Fruit fly (Drosophila melanogaster) whole organism, embryonic: ENCODE data around the gene CG4382.
A peak's percentile ranks its signal among the peaks of the same experiment; 100 is the strongest.

Source experiments
- Awh ChIP-seq: fragments of 200-800 bp; sonication (Bioruptor generic); IDR thresholded peaks from 2 replicates; pipeline ENCODE4, ENCODE4 v1.3.6; 2022; ENCODE audit warnings: missing biosample characterization, missing genetic modification characterization
- CG10209 ChIP-seq: fragments of 200-800 bp; sonication (Bioruptor generic); optimal IDR thresholded peaks from 3 replicates; lab custom pipeline; 2017; ENCODE audit warnings: missing biosample characterization, mild to moderate bottlenecking, missing genetic modification characterization, missing genetic modification reagents
- CG10274 ChIP-seq: fragments of 200-800 bp; sonication (Bioruptor generic); optimal IDR thresholded peaks from 3 replicates; lab custom pipeline; 2017; ENCODE audit warnings: missing biosample characterization, mild to moderate bottlenecking, missing genetic modification characterization
- CG12104 ChIP-seq: fragments of 200-800 bp; sonication (Bioruptor generic); optimal IDR thresholded peaks from 3 replicates; lab custom pipeline; 2016; ENCODE audit warnings: missing biosample characterization, missing genetic modification characterization
- CG12236 ChIP-seq: fragments of 200-800 bp; sonication (Bioruptor generic); optimal IDR thresholded peaks from 2 replicates; lab custom pipeline; 2016; ENCODE audit warnings: missing biosample characterization, missing genetic modification characterization
- CG12659 ChIP-seq: fragments of 200-800 bp; sonication (Bioruptor generic); optimal IDR thresholded peaks from 3 replicates; lab custom pipeline; 2017; ENCODE audit warnings: mild to moderate bottlenecking, missing biosample characterization, missing genetic modification reagents, missing genetic modification characterization
- CG12769 ChIP-seq: fragments of 200-800 bp; sonication (Bioruptor generic); optimal IDR thresholded peaks from 2 replicates; lab custom pipeline; 2019; ENCODE audit warnings: missing biosample characterization, mild to moderate bottlenecking, missing genetic modification characterization, moderate library complexity
- CG14050 ChIP-seq: fragments of 200-800 bp; sonication (Bioruptor generic); IDR thresholded peaks from 3 replicates; pipeline ENCODE4 v1.3.6; 2022; ENCODE audit warnings: missing biosample characterization, missing genetic modification characterization
- CG17359 ChIP-seq: fragments of 200-800 bp; sonication (Bioruptor generic); optimal IDR thresholded peaks from 3 replicates; lab custom pipeline; 2018; ENCODE audit warnings: missing biosample characterization, mild to moderate bottlenecking, missing genetic modification characterization, moderate library complexity
- CG17385 ChIP-seq: fragments of 200-800 bp; sonication (Bioruptor generic); optimal IDR thresholded peaks from 3 replicates; lab custom pipeline; 2018; ENCODE audit warnings: missing biosample characterization, mild to moderate bottlenecking, missing genetic modification characterization
- CG17829 ChIP-seq: fragments of 200-800 bp; optimal IDR thresholded peaks from 2 replicates; lab custom pipeline; 2019; ENCODE audit warnings: missing biosample characterization, mild to moderate bottlenecking, missing genetic modification characterization, moderate library complexity
- CG32532 ChIP-seq: fragments of 200-800 bp; sonication (Bioruptor generic); IDR thresholded peaks from 2 replicates; pipeline ENCODE4 v1.3.6; 2022; ENCODE audit warnings: missing biosample characterization, missing genetic modification characterization
- CG3838 ChIP-seq: fragments of 200-800 bp; sonication (Bioruptor generic); optimal IDR thresholded peaks from 3 replicates; lab custom pipeline; 2016; ENCODE audit warnings: missing biosample characterization, missing genetic modification characterization
- CG3847 ChIP-seq: fragments of 200-800 bp; sonication (Bioruptor generic); IDR thresholded peaks from 2 replicates; pipeline ENCODE4 v1.3.6; 2022; ENCODE audit warnings: missing biosample characterization, missing genetic modification characterization
- CG4360 ChIP-seq: fragments of 200-800 bp; sonication (Bioruptor generic); IDR thresholded peaks from 2 replicates; pipeline ENCODE4 v1.3.6; 2022; ENCODE audit warnings: missing biosample characterization, missing genetic modification characterization
- CG4404 ChIP-seq: fragments of 200-800 bp; sonication (Bioruptor generic); IDR thresholded peaks from 2 replicates; pipeline ENCODE4 v1.3.6; 2022; ENCODE audit warnings: missing biosample characterization, missing genetic modification characterization
- CG4424 ChIP-seq: fragments of 200-800 bp; sonication (Bioruptor generic); optimal IDR thresholded peaks from 3 replicates; lab custom pipeline; 2016; ENCODE audit warnings: missing biosample characterization, missing genetic modification characterization
- CG4730 ChIP-seq: fragments of 200-800 bp; sonication (Bioruptor generic); IDR thresholded peaks from 2 replicates; pipeline ENCODE4 v1.3.6; 2022; ENCODE audit warnings: missing biosample characterization, missing genetic modification characterization
- CG7357 ChIP-seq: fragments of 200-800 bp; sonication (Bioruptor generic); IDR thresholded peaks from 3 replicates; pipeline ENCODE4 v1.3.6; 2022; ENCODE audit warnings: missing biosample characterization, missing genetic modification characterization
- CG9932 ChIP-seq: fragments of 200-800 bp; sonication (Bioruptor generic); IDR thresholded peaks from 2 replicates; pipeline ENCODE4 v1.3.6; 2022; ENCODE audit warnings: missing biosample characterization, missing genetic modification characterization
- Ets65A ChIP-seq: fragments of 200-800 bp; sonication (Bioruptor generic); peaks from one replicate; lab custom pipeline; 2016; ENCODE audit warnings: missing biosample characterization, missing genetic modification characterization
- Fer3 ChIP-seq: fragments of 200-800 bp; sonication (Bioruptor generic); optimal IDR thresholded peaks from 2 replicates; lab custom pipeline; 2018; ENCODE audit warnings: missing biosample characterization, mild to moderate bottlenecking, missing genetic modification characterization, moderate library complexity
- Gsc ChIP-seq: fragments of 200-800 bp; sonication (Bioruptor generic); IDR thresholded peaks from 2 replicates; pipeline ENCODE4 v1.3.6; 2022; ENCODE audit warnings: missing biosample characterization, missing genetic modification characterization
- HHEX ChIP-seq: fragments of 200-800 bp; sonication (Bioruptor generic); optimal IDR thresholded peaks from 3 replicates; lab custom pipeline; 2017; ENCODE audit warnings: missing biosample characterization, mild to moderate bottlenecking, missing genetic modification characterization, missing genetic modification reagents
- HmgZ ChIP-seq: fragments of 200-800 bp; sonication (Bioruptor generic); optimal IDR thresholded peaks from 2 replicates; lab custom pipeline; 2018; ENCODE audit warnings: missing biosample characterization, mild to moderate bottlenecking, missing genetic modification characterization
- Hr51 ChIP-seq, 2 experiments: fragments of 200-800 bp; sonication (Bioruptor generic); optimal IDR thresholded peaks; 2 replicates in 1 of 2; 3 replicates in 1 of 2; lab custom pipeline; 2016 to 2018; ENCODE audit warnings: missing biosample characterization in 2 of 2, missing genetic modification characterization in 2 of 2, mild to moderate bottlenecking in 1 of 2, moderate library complexity in 1 of 2
- Hsf ChIP-seq: fragments of 200-800 bp; sonication (Bioruptor generic); optimal IDR thresholded peaks from 3 replicates; lab custom pipeline; 2016; ENCODE audit warnings: missing biosample characterization, missing genetic modification characterization
- Max ChIP-seq: fragments of 200-800 bp; sonication (Bioruptor generic); optimal IDR thresholded peaks from 2 replicates; lab custom pipeline; 2016; ENCODE audit warnings: missing biosample characterization, mild to moderate bottlenecking, missing genetic modification characterization
- Meics ChIP-seq: fragments of 200-800 bp; sonication (Bioruptor generic); optimal IDR thresholded peaks from 2 replicates; lab custom pipeline; 2017; ENCODE audit warnings: missing biosample characterization, mild to moderate bottlenecking, missing genetic modification characterization
- Pdp1 ChIP-seq, 2 experiments: fragments of 200-800 bp; sonication (Bioruptor generic); optimal IDR thresholded peaks; 3 replicates each; lab custom pipeline; 2016; ENCODE audit warnings: missing biosample characterization in 2 of 2, missing genetic modification characterization in 2 of 2, mild to moderate bottlenecking in 1 of 2, moderate library complexity in 1 of 2
- Sox100B ChIP-seq: fragments of 200-800 bp; sonication (Bioruptor generic); optimal IDR thresholded peaks from 3 replicates; lab custom pipeline; 2018; ENCODE audit warnings: missing biosample characterization, mild to moderate bottlenecking, missing genetic modification characterization
- abd-A ChIP-seq: fragments of 200-800 bp; sonication (Bioruptor generic); optimal IDR thresholded peaks from 3 replicates; lab custom pipeline; 2019; ENCODE audit warnings: missing biosample characterization, mild to moderate bottlenecking, missing genetic modification characterization, moderate library complexity
- bsh ChIP-seq, 2 experiments: fragments of 200-800 bp; sonication (Bioruptor generic); optimal IDR thresholded peaks; 2 replicates each; lab custom pipeline; 2017 to 2018; ENCODE audit warnings: mild to moderate bottlenecking in 2 of 2, missing biosample characterization in 2 of 2, missing genetic modification characterization in 2 of 2, moderate library complexity in 1 of 2
- danr ChIP-seq: fragments of 200-800 bp; sonication (Bioruptor generic); IDR thresholded peaks from 2 replicates; pipeline ENCODE4 v1.3.6; 2022; ENCODE audit warnings: missing biosample characterization, missing genetic modification characterization
- dysf ChIP-seq: fragments of 200-800 bp; sonication (Bioruptor generic); IDR thresholded peaks from 3 replicates; pipeline ENCODE4 v1.3.6; 2022; ENCODE audit warnings: missing biosample characterization, missing genetic modification characterization
- eve ChIP-seq, 2 experiments: fragments of >200 bp; optimal IDR thresholded peaks; 2 replicates each; lab custom pipeline; 2017; ENCODE audit warnings: missing biosample characterization in 2 of 2, missing genetic modification characterization in 2 of 2
- gcm ChIP-seq: fragments of 200-800 bp; sonication (Bioruptor generic); optimal IDR thresholded peaks from 2 replicates; lab custom pipeline; 2019; ENCODE audit warnings: missing biosample characterization, mild to moderate bottlenecking, missing genetic modification characterization, moderate library complexity
- gt ChIP-seq: fragments of 200-800 bp; sonication (Bioruptor generic); IDR thresholded peaks from 2 replicates; pipeline ENCODE4 v1.3.6; 2022; ENCODE audit warnings: missing biosample characterization, missing genetic modification characterization
- ind ChIP-seq: fragments of 200-800 bp; sonication (Bioruptor generic); optimal IDR thresholded peaks from 3 replicates; lab custom pipeline; 2016; ENCODE audit warnings: missing biosample characterization, missing genetic modification characterization
- kah ChIP-seq: fragments of 200-800 bp; sonication (Bioruptor generic); optimal IDR thresholded peaks from 2 replicates; lab custom pipeline; 2018; ENCODE audit warnings: missing biosample characterization, mild to moderate bottlenecking, missing genetic modification characterization
- ken ChIP-seq: fragments of 200-800 bp; sonication (Bioruptor generic); IDR thresholded peaks from 3 replicates; pipeline ENCODE4 v1.3.6; 2022; ENCODE audit warnings: missing biosample characterization, missing genetic modification characterization
- lab ChIP-seq: fragments of 200-800 bp; sonication (Bioruptor generic); optimal IDR thresholded peaks from 3 replicates; lab custom pipeline; 2017; ENCODE audit warnings: missing biosample characterization, missing genetic modification characterization, mild to moderate bottlenecking, moderate library complexity, missing genetic modification reagents
- mirr ChIP-seq: fragments of 200-800 bp; sonication (Bioruptor generic); optimal IDR thresholded peaks from 3 replicates; lab custom pipeline; 2018; ENCODE audit warnings: missing biosample characterization, mild to moderate bottlenecking, missing genetic modification characterization
- row ChIP-seq: fragments of 200-800 bp; sonication (Bioruptor generic); IDR thresholded peaks from 3 replicates; pipeline ENCODE4 v1.3.6; 2022; ENCODE audit warnings: missing biosample characterization, missing genetic modification characterization
- stc ChIP-seq: fragments of 200-800 bp; sonication (Bioruptor generic); IDR thresholded peaks from 2 replicates; pipeline ENCODE4 v1.3.6; 2022; ENCODE audit warnings: missing biosample characterization, missing genetic modification characterization
- sug ChIP-seq: fragments of 200-800 bp; optimal IDR thresholded peaks from 2 replicates; lab custom pipeline; 2019; ENCODE audit warnings: missing biosample characterization, mild to moderate bottlenecking, missing genetic modification characterization, moderate library complexity
- tgo ChIP-seq: fragments of 200-800 bp; sonication (Bioruptor generic); IDR thresholded peaks from 3 replicates; pipeline ENCODE4 v1.3.6; 2022; ENCODE audit warnings: missing biosample characterization, missing genetic modification characterization
- twi ChIP-seq: fragments of 200-800 bp; optimal IDR thresholded peaks from 2 replicates; lab custom pipeline; 2019; ENCODE audit warnings: missing biosample characterization, mild to moderate bottlenecking, missing genetic modification characterization, moderate library complexity
- vvl ChIP-seq: fragments of 200-800 bp; sonication (Bioruptor generic); IDR thresholded peaks from 2 replicates; pipeline ENCODE4 v1.3.6; 2022; ENCODE audit warnings: missing biosample characterization, missing genetic modification characterization

CG4382 gene

DNA sequence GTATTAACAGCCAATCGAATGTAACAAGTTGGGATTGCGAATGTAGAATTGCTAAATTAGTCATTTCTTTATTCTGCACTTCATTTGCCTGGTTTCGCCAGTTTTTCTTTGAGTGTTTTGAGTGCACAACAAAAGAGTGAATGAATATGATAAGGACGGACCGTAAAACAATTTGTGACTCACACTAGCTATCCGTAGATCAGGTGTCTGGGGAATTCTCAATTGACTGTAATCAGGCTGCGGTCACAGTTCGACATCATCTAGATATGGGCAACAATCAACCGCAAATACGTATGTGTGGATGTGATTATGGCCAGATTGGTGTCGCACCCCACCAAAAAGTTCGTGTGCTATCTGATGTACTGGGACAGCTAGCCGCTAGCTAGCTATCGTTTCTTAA, 19.3 kb upstream of the CG4382 start (continued):
- TF ChIP-seq HmgZ (tag; lab: Kevin White, UChicago) (peak; percentile 52), CG3838 (GFP tag; lab: Kevin White, UChicago) (no peak), CG4404 (GFP tag; lab: Robert Waterston, UW) (no peak), lab (GFP tag; lab: Kevin White, UChicago) (peak; percentile 6), Awh (GFP tag; lab: Robert Waterston, UW) (no peak), CG4360 (GFP tag; lab: Robert Waterston, UW) (no peak), stc (GFP tag; lab: Robert Waterston, UW) (no peak), CG9932 (GFP tag; lab: Robert Waterston, UW) (no peak), CG12236 (GFP tag; lab: Kevin White, UChicago) (no peak), twi (tag; lab: Kevin White, UChicago) (no peak), CG14050 (GFP tag; lab: Robert Waterston, UW) (no peak), CG12769 (tag; lab: Kevin White, UChicago) (peak; percentile 59), Hsf (no peak), CG4730 (GFP tag; lab: Robert Waterston, UW) (no peak), CG17829 (tag; lab: Kevin White, UChicago) (no peak), abd-A (tag; lab: Kevin White, UChicago) (no peak), CG7357 (no peak), Max (no peak), CG17385 (no peak), gt (GFP tag; lab: Robert Waterston, UW) (no peak)

DNA sequence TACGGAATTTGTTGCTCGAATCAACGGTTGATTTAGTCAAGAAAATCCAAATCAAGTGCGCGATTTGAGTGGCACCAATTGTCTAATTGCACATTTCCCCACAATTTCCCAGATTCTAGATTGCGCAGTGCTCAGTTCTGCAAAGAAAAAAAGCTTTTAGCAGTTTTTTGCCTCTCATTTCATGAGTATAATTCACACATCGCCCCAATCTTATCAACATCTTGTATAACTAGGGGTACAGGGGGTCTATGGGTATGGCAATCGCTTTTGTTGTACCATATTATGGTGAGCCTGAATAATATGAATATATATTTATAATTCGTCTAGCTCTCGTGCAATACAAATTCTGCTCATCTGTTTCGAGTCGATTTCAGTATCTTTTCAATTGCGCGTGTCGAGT, 18.2 kb upstream of the CG4382 start:
- peak in 1 of 2 experiments; percentile 71 for TF ChIP-seq Pdp1 (GFP tag; optimal IDR thresholded peaks at IDR 0.05; lab: Kevin White, UChicago)
- TF ChIP-seq CG32532 (GFP tag; lab: Robert Waterston, UW), result no peak
- peak; percentile 96 for TF ChIP-seq sug (tag; lab: Kevin White, UChicago)

DNA sequence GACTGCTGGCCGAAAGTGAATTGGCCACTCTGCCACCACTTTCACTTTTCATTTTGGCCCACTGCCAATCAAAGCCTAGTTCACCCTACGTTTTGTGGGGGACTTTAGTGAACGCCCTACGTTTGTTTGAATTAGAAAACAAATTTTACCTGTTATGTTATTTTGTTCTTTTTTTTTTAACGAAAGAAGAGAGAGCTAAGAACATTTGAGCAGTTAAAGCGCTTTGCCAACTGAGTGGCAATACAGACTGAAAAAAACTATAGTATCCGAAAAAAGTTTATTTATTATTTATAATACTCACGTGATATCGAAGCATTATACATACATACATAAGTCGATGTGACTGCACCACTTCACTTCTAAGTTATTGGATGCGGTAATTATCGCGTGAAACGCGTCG, 17.2 kb upstream of the CG4382 start:
- peak; percentile 11 for TF ChIP-seq Meics (GFP tag; lab: Kevin White, UChicago)
- TF ChIP-seq ind (GFP tag; lab: Kevin White, UChicago), result peak; percentile 3
- TF ChIP-seq Hr51 (GFP tag; optimal IDR thresholded peaks at IDR 0.05; lab: Kevin White, UChicago), result peak in 1 of 2 experiments; percentile 41
- TF ChIP-seq kah, result no peak
- 0 out of 3 replicates have a peak, but pooled peaks have one; percentile 24 for TF ChIP-seq tgo
- TF ChIP-seq mirr (GFP tag; lab: Kevin White, UChicago), result no peak
- peak; percentile 9 for TF ChIP-seq Ets65A (GFP tag; lab: Kevin White, UChicago)
- TF ChIP-seq HHEX, result peak; percentile 5
- TF ChIP-seq Gsc (GFP tag; lab: Robert Waterston, UW), result no peak
- TF ChIP-seq bsh (GFP tag; optimal IDR thresholded peaks at IDR 0.05; lab: Kevin White, UChicago), result no peak
- peak; percentile 5 for TF ChIP-seq CG12659 (GFP tag; lab: Kevin White, UChicago)
- peak; percentile 23 for TF ChIP-seq lab (GFP tag; lab: Kevin White, UChicago)
- 0 out of 3 replicates have a peak, but pooled peaks have one; percentile 16 for TF ChIP-seq dysf
- TF ChIP-seq CG10209, result peak; percentile 6
- TF ChIP-seq CG12104 (GFP tag; lab: Kevin White, UChicago), result peak; percentile 25
- TF ChIP-seq row, result peak; percentile 45
- TF ChIP-seq gcm (GFP tag; lab: Kevin White, UChicago), result no peak
- peak; percentile 6 for TF ChIP-seq Hsf
- no peak for TF ChIP-seq danr (GFP tag; lab: Robert Waterston, UW)
- 0 out of 2 replicates have a peak, but pooled peaks have one; percentile 25 for TF ChIP-seq vvl (GFP tag; lab: Robert Waterston, UW)
- TF ChIP-seq Fer3 (tag; lab: Kevin White, UChicago), result peak; percentile 28
- peak; percentile 82 for TF ChIP-seq CG10274 (GFP tag; lab: Kevin White, UChicago)
- no peak for TF ChIP-seq CG3847 (GFP tag; lab: Robert Waterston, UW)
- 0 out of 3 replicates have a peak, but pooled peaks have one; percentile 10 for TF ChIP-seq ken (GFP tag; lab: Robert Waterston, UW)
- TF ChIP-seq CG4424 (GFP tag; lab: Kevin White, UChicago), result peak; percentile 15
- peak in 1 of 2 experiments; percentile 35 for TF ChIP-seq eve (GFP tag; optimal IDR thresholded peaks at IDR 0.05; lab: Kevin White, UChicago)
- TF ChIP-seq CG17359 (tag; lab: Kevin White, UChicago), result peak; percentile 39
- peak; percentile 31 for TF ChIP-seq Sox100B (GFP tag; lab: Kevin White, UChicago)
